Worm (Caenorhabditis elegans) whole organism, early embryonic: ENCODE results near the gene Y51B9A.7.

Source experiments
- B0310.2 ChIP-seq: sonication (generic microtip); optimal IDR thresholded peaks from 2 replicates; lab custom pipeline; 2016; ENCODE audit warnings: mild to moderate bottlenecking, missing genetic modification characterization, missing compliant biosample characterization
- F13C5.2 ChIP-seq: sonication (generic microtip); optimal IDR thresholded peaks from 2 replicates; lab custom pipeline; 2017; ENCODE audit warnings: mild to moderate bottlenecking, missing genetic modification characterization, inconsistent platforms, missing compliant biosample characterization
- aly-1 ChIP-seq: sonication (generic microtip); optimal IDR thresholded peaks from 2 replicates; lab custom pipeline; 2016; ENCODE audit warnings: missing genetic modification characterization, missing compliant biosample characterization
- ama-1 ChIP-seq: fragments of 150-350 bp; optimal IDR thresholded peaks from 2 replicates; lab custom pipeline; 2014
- ceh-13 ChIP-seq: fragments of 200-800 bp; sonication (Bioruptor generic); optimal IDR thresholded peaks from 2 replicates; lab custom pipeline; 2018; ENCODE audit warnings: mild to moderate bottlenecking, missing genetic modification characterization, missing compliant biosample characterization
- ceh-36 ChIP-seq: sonication (generic microtip); optimal IDR thresholded peaks from 2 replicates; lab custom pipeline; 2016; ENCODE audit warnings: missing genetic modification characterization, inconsistent platforms, missing compliant biosample characterization
- ets-7 ChIP-seq: sonication (generic microtip); optimal IDR thresholded peaks from 2 replicates; lab custom pipeline; 2016; ENCODE audit warnings: missing genotype, missing genetic modification characterization, missing compliant biosample characterization
- flt-1 ChIP-seq: fragments of 200-800 bp; sonication (Bioruptor generic); IDR thresholded peaks from 2 replicates; pipeline ENCODE4 v1.3.6; 2022; ENCODE audit warnings: missing genetic modification characterization, missing compliant biosample characterization
- hmbx-1 ChIP-seq: sonication (generic microtip); optimal IDR thresholded peaks from 2 replicates; lab custom pipeline; 2016; ENCODE audit warnings: mild to moderate bottlenecking, missing genetic modification characterization, missing compliant biosample characterization
- hmg-4 ChIP-seq: fragments of 200-800 bp; sonication (Bioruptor generic); optimal IDR thresholded peaks from 2 replicates; lab custom pipeline; 2018; ENCODE audit warnings: mild to moderate bottlenecking, missing genetic modification characterization, missing compliant biosample characterization
- hnd-1 ChIP-seq: sonication (generic microtip); optimal IDR thresholded peaks from 2 replicates; lab custom pipeline; 2016; ENCODE audit warnings: missing genetic modification characterization, missing compliant biosample characterization
- pes-1 ChIP-seq: fragments of 200-800 bp; sonication (Bioruptor generic); IDR thresholded peaks from 2 replicates; pipeline ENCODE4 v1.3.6; 2022; ENCODE audit warnings: missing genetic modification reagents, missing genetic modification characterization, missing compliant biosample characterization
- scrt-1 ChIP-seq: fragments of 200-800 bp; sonication (Bioruptor generic); IDR thresholded peaks from 2 replicates; pipeline ENCODE4 v1.3.6; 2022; ENCODE audit warnings: missing genetic modification characterization, missing compliant biosample characterization
- sea-1 ChIP-seq: fragments of 200-800 bp; sonication (Bioruptor generic); conservative IDR thresholded peaks from 2 replicates; pipeline ENCODE4 v1.3.6; 2022; ENCODE audit warnings: missing genetic modification characterization, missing compliant biosample characterization
- tbx-11 ChIP-seq: fragments of 200-800 bp; sonication (Bioruptor generic); IDR thresholded peaks from 2 replicates; pipeline ENCODE4 v1.3.6; 2022; ENCODE audit warnings: missing genetic modification characterization, missing compliant biosample characterization
- tbx-37 ChIP-seq: fragments of 200-800 bp; sonication (Bioruptor generic); conservative IDR thresholded peaks from 2 replicates; pipeline ENCODE4 v1.3.6; 2022; ENCODE audit warnings: missing genetic modification reagents, missing genetic modification characterization, missing compliant biosample characterization
- tra-4 ChIP-seq: sonication (generic microtip); optimal IDR thresholded peaks from 2 replicates; lab custom pipeline; 2017; ENCODE audit warnings: missing genetic modification characterization, missing compliant biosample characterization

Gene Y51B9A.7

DNA sequence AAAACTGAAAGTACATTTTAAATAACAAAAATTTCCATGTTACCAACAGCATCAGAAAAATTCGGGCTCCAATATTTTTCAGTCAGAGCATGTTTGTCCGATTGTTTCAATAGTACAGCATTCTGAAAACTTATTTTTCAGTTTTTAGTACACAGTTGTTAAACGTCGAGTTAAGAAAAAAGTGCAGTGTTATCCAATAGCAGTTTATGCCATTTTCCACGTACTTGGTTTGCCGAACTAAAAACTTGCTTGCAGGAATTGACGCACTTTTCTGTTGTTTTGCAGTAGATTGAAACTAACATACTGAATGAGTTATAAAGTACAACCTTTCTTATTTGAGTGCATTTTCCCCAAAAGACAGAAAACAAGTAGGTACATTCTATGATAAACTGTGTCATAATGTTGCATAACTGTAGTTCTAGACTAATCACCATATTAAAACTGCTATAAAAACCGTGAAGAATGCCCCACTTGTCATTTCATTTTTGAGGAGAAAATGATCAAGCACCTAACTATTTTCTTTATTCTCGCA, 1.4 kb upstream of the Y51B9A.7 start, which contains the start of the genes Y51B9A.14 and Y51B9A.8:
TSS of gene Y51B9A.14 (minus strand) at position 101 of the 532 bp plus-strand sequence.
TSS of gene Y51B9A.8 (plus strand) at position 482 of the 532 bp plus-strand sequence.
- TF ChIP-seq scrt-1 (GFP tag; lab: Robert Waterston, UW) (no peak), ceh-13 (no peak), tbx-37 (GFP tag; lab: Robert Waterston, UW) (no peak), B0310.2 (tag; lab: Kevin White, UChicago) (no peak), pes-1 (GFP tag; lab: Robert Waterston, UW) (no peak)

DNA sequence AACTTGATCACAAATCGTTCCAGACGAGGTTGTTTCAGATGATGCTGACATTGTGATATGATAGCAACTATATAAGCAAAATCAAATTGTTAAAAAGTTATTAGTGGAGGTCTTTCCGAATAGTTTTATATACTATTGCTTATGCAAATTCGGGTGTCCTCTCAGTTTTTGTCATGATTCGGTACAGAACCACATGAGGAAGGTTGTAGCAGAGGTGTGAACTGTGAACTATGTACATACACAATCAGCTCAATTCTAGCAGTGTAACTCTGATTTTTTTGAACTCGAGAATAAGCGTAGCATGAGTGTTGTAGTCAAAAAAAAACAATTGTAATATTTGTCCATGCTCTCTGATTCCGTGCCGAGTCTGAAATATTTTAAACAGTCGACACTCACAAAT, 3.2 kb downstream of the Y51B9A.7 start, which contains the start of gene Y51B9A.6:
TSS of gene Y51B9A.6 (minus strand) at position 101 of the 400 bp plus-strand sequence.
- TF ChIP-seq B0310.2 (tag; lab: Kevin White, UChicago) = no peak
- no peak for TF ChIP-seq ceh-36 (tag; lab: Kevin White, UChicago)
- TF ChIP-seq tbx-37 (GFP tag; lab: Robert Waterston, UW) = no peak
- TF ChIP-seq sea-1 (GFP tag; lab: Robert Waterston, UW) = no peak
- TF ChIP-seq ama-1 (lab: Kevin White, UChicago) = no peak
- TF ChIP-seq hmg-4 (GFP tag; lab: Kevin White, UChicago) = no peak
- TF ChIP-seq aly-1 (tag; lab: Kevin White, UChicago) = no peak
- no peak for TF ChIP-seq pes-1 (GFP tag; lab: Robert Waterston, UW)
- no peak for TF ChIP-seq tbx-11 (GFP tag; lab: Robert Waterston, UW)
- no peak for TF ChIP-seq ceh-13
- TF ChIP-seq scrt-1 (GFP tag; lab: Robert Waterston, UW) = no peak
- no peak for TF ChIP-seq flt-1 (GFP tag; lab: Robert Waterston, UW)
- no peak for TF ChIP-seq ets-7
- TF ChIP-seq tra-4 (tag; lab: Kevin White, UChicago) = no peak
- TF ChIP-seq F13C5.2 = no peak

DNA sequence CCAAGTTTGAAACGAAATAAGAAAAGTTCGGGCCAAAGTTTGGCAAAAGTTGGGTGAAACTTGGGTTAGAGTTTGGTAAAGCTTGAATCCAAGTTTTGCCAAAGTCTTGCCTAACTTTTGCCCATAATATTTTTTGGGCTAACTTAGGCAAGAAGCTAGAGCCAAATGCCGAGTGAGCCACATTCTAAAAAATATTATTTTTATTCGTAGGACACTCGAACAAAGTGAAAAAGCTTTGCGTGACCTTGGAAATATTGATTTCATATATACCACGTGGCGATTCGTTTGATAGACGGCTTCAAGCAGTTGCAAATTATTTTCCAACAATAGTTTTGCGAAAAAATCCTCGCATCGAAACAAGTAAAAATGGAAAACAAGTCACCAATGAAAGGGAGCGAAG, 4.0 kb downstream of the Y51B9A.7 start, which contains the start of gene Y51B9A.5:
TSS of gene Y51B9A.5 (plus strand) at position 301 of the 400 bp plus-strand sequence.
- TF ChIP-seq F13C5.2 (no peak), sea-1 (GFP tag; lab: Robert Waterston, UW) (no peak), pes-1 (GFP tag; lab: Robert Waterston, UW) (no peak), ets-7 (no peak), hnd-1 (tag; lab: Kevin White, UChicago) (no peak), scrt-1 (GFP tag; lab: Robert Waterston, UW) (no peak), ceh-13 (no peak), tbx-37 (GFP tag; lab: Robert Waterston, UW) (no peak), hmg-4 (GFP tag; lab: Kevin White, UChicago) (no peak), ama-1 (lab: Kevin White, UChicago) (no peak)

DNA sequence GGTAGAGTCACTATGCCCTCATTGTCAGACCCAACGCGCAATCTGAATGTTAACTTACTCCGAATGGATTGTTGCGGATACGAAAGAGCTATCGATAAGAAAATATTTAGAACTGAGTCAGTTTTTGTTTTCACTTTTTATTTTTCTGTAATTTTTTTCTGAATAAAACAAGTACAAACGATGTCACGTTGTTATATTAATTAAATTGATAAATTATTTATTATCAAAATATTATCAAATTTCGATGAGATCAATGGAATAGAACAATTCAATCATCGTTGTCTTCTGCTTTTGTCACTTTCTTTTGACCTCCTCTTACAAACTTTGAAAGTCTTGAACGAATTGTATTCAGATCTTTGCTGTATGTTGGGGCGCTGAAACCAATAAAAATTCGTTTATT, 7.2 kb downstream of the Y51B9A.7 start, which contains the start of gene mpz-6:
TSS of gene mpz-6 (minus strand) at position 101 of the 400 bp plus-strand sequence.
- no peak for TF ChIP-seq aly-1 (tag; lab: Kevin White, UChicago)
- TF ChIP-seq hmbx-1 = no peak
- TF ChIP-seq hmg-4 (GFP tag; lab: Kevin White, UChicago) = no peak
- no peak for TF ChIP-seq B0310.2 (tag; lab: Kevin White, UChicago)
- no peak for TF ChIP-seq hnd-1 (tag; lab: Kevin White, UChicago)
- TF ChIP-seq ceh-13 = no peak
- TF ChIP-seq ceh-36 (tag; lab: Kevin White, UChicago) = no peak
- TF ChIP-seq flt-1 (GFP tag; lab: Robert Waterston, UW) = no peak

DNA sequence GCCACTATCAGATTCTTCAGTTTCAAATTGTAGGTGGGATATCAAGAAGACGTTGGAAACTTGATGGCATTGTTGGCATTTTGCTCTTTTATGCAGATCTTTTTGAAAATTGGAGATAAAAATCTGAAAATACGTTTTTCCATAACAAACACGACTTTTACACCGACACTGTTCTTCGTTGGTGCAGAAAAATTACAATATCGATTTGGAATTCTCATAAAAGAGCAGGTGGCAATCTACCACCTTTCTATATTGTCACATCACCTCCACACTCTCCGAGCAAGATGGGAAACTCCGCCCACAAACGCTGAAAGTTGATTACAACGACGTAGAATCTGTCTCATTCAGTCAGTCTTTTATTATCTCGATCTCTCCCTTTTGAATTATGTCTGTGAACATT, 7.6 kb downstream of the Y51B9A.7 start, which contains the start of gene arrd-2:
TSS of gene arrd-2 (plus strand) at position 301 of the 400 bp plus-strand sequence.
- TF ChIP-seq ceh-13 (no peak), ets-7 (no peak), F13C5.2 (no peak), ceh-36 (tag; lab: Kevin White, UChicago) (no peak), tbx-37 (GFP tag; lab: Robert Waterston, UW) (no peak), aly-1 (tag; lab: Kevin White, UChicago) (no peak), B0310.2 (tag; lab: Kevin White, UChicago) (no peak), scrt-1 (GFP tag; lab: Robert Waterston, UW) (no peak), tra-4 (tag; lab: Kevin White, UChicago) (no peak), pes-1 (GFP tag; lab: Robert Waterston, UW) (no peak), sea-1 (GFP tag; lab: Robert Waterston, UW) (no peak), tbx-11 (GFP tag; lab: Robert Waterston, UW) (no peak)

DNA sequence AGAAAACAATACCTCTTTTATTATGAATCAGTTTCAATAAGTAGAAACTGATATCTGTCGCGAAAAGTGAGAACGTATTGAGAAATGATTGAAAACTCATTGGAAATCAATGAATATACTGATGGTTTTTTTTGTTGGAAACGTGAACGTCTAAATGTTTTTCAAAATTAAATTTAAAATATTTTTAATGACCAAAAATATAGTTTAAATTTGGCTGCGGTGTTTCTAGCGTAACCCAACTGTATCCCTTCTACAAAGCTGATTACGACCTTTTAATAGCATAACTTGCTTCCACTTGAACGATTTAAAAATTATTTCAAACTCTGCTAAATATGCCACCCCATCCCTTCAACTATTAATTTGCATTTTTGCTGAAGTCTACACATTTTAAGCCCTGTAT, 11.7 kb downstream of the Y51B9A.7 start, which contains the start of gene M176.9:
TSS of gene M176.9 (minus strand) at position 101 of the 400 bp plus-strand sequence.
- TF ChIP-seq tra-4 (tag; lab: Kevin White, UChicago) = no peak
- TF ChIP-seq aly-1 (tag; lab: Kevin White, UChicago) = no peak
- no peak for TF ChIP-seq ceh-36 (tag; lab: Kevin White, UChicago)
- no peak for TF ChIP-seq ceh-13
- TF ChIP-seq B0310.2 (tag; lab: Kevin White, UChicago) = no peak
- TF ChIP-seq tbx-37 (GFP tag; lab: Robert Waterston, UW) = no peak
- TF ChIP-seq hmbx-1 = no peak
- TF ChIP-seq hnd-1 (tag; lab: Kevin White, UChicago) = no peak
- no peak for TF ChIP-seq pes-1 (GFP tag; lab: Robert Waterston, UW)
- TF ChIP-seq scrt-1 (GFP tag; lab: Robert Waterston, UW) = no peak
- TF ChIP-seq sea-1 (GFP tag; lab: Robert Waterston, UW) = no peak
- no peak for TF ChIP-seq F13C5.2
- TF ChIP-seq ets-7 = no peak
- no peak for TF ChIP-seq ama-1 (lab: Kevin White, UChicago)
- TF ChIP-seq hmg-4 (GFP tag; lab: Kevin White, UChicago) = no peak

DNA sequence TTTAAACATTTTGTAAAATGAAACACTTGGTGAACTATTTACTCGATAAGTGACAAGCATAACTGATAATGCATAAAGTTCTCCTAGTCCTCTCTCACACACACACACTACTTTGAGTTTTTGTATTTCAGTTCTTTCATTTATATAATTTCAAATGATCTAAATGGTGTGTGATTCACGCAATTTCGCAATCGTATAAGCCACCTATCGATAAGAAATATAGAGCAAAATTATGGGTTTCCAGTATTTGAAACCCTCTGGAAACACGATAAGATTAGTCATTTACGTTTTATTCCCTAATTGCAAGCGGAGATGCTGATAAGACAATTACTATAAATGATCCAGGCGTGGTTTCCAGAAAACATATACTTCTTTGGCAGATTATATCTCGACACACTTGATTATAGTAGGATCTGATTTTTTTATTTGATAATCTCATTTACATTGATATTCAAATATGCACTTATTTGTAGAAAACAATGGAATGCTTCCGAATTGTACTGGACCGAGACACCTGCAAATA, 12.3 kb downstream of the Y51B9A.7 start, which contains the start of gene arrd-3:
TSS of gene arrd-3 (plus strand) at position 473 of the 523 bp plus-strand sequence.
- TF ChIP-seq tra-4 (tag; lab: Kevin White, UChicago) = no peak
- no peak for TF ChIP-seq ceh-36 (tag; lab: Kevin White, UChicago)
- no peak for TF ChIP-seq scrt-1 (GFP tag; lab: Robert Waterston, UW)
- no peak for TF ChIP-seq hnd-1 (tag; lab: Kevin White, UChicago)
- no peak for TF ChIP-seq ama-1 (lab: Kevin White, UChicago)
- TF ChIP-seq hmbx-1 = no peak
- TF ChIP-seq tbx-37 (GFP tag; lab: Robert Waterston, UW) = no peak
- no peak for TF ChIP-seq sea-1 (GFP tag; lab: Robert Waterston, UW)
